Worm (Caenorhabditis elegans): ENCODE results near the gene R08F11.7.

The R08F11.7 gene

DNA sequence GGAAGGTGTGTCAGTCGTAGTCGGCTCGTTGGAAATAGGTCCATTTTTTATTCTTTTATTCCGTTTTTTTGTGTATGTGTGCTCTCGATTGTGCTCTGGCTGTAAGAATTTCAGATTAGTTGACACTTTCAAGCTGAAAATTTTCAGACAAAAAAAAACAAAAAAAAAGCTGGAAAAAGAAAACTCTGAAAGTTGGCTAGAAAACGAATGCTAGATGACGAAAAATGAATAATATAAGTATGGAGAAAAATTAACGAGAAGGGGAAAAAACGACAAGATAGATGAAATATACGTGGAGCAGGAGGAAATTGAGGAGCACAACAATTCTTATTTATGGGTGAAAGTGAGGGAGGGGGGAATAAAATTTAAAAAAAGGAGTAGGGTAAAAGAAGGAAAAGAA lies 41.7 kb downstream of the R08F11.7 start, which contains the start of gene H10D18.5:
TSS of gene H10D18.5 (minus strand) at position 101 of the 400 bp plus-strand sequence.
- TF ChIP-seq pes-1 (GFP tag; IDR thresholded peaks at IDR 0.05), result no peak
- TF ChIP-seq B0310.2 (tag; optimal IDR thresholded peaks at IDR 0.05), result no peak
- TF ChIP-seq aly-1 (tag; optimal IDR thresholded peaks at IDR 0.05), result no peak
- no peak for TF ChIP-seq hmbx-1 (tag; optimal IDR thresholded peaks at IDR 0.05)
- no peak for TF ChIP-seq hmg-4 (GFP tag; optimal IDR thresholded peaks at IDR 0.05)
- TF ChIP-seq F13C5.2 (tag; optimal IDR thresholded peaks at IDR 0.05), result no peak
- TF ChIP-seq ets-7 (tag; optimal IDR thresholded peaks at IDR 0.05), result no peak
- no peak for TF ChIP-seq ceh-13 (GFP tag; optimal IDR thresholded peaks at IDR 0.05)
- TF ChIP-seq tbx-11 (GFP tag; IDR thresholded peaks at IDR 0.05), result no peak
- no peak for TF ChIP-seq ama-1 (optimal IDR thresholded peaks at IDR 0.05)
- no peak for TF ChIP-seq flt-1 (GFP tag; IDR thresholded peaks at IDR 0.05)
- no peak for TF ChIP-seq sea-1 (GFP tag; conservative IDR thresholded peaks at IDR 0.05)
- no peak for TF ChIP-seq tbx-37 (GFP tag; conservative IDR thresholded peaks at IDR 0.05)
- TF ChIP-seq hnd-1 (tag; optimal IDR thresholded peaks at IDR 0.05), result no peak
- no peak for TF ChIP-seq ceh-36 (tag; optimal IDR thresholded peaks at IDR 0.05)

DNA sequence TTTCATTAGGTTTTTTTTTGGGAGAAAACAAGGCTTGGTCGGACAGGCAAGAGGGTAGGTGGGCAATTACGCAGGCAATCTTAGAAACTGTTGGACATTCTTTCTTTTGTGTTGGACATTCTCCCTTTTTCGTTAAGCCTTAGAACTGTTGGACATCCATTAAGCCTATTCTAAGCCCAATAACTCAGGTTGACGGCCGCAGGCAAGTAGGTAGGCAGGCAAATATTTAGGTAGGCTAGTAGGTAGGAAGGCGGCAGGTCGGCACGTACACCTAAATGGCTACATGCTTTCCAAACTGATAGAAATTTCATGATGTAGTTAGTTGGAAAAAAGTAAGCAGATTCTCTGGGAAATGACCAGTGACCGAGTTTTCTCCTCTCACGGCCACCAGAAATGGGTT lies 42.2 kb downstream of the R08F11.7 start:
- TF ChIP-seq hmbx-1 (tag; optimal IDR thresholded peaks at IDR 0.05) (no peak), ama-1 (optimal IDR thresholded peaks at IDR 0.05) (no peak), ceh-36 (tag; optimal IDR thresholded peaks at IDR 0.05) (no peak), sea-1 (GFP tag; conservative IDR thresholded peaks at IDR 0.05) (no peak), flt-1 (GFP tag; IDR thresholded peaks at IDR 0.05) (no peak), B0310.2 (tag; optimal IDR thresholded peaks at IDR 0.05) (no peak), ceh-13 (GFP tag; optimal IDR thresholded peaks at IDR 0.05) (no peak), scrt-1 (GFP tag; IDR thresholded peaks at IDR 0.05) (no peak), hnd-1 (tag; optimal IDR thresholded peaks at IDR 0.05) (no peak), tbx-37 (GFP tag; conservative IDR thresholded peaks at IDR 0.05) (no peak), F13C5.2 (tag; optimal IDR thresholded peaks at IDR 0.05) (no peak), tbx-11 (GFP tag; IDR thresholded peaks at IDR 0.05) (no peak), pes-1 (GFP tag; IDR thresholded peaks at IDR 0.05) (no peak), aly-1 (tag; optimal IDR thresholded peaks at IDR 0.05) (no peak), hmg-4 (GFP tag; optimal IDR thresholded peaks at IDR 0.05) (no peak), tra-4 (tag; optimal IDR thresholded peaks at IDR 0.05) (no peak), ets-7 (tag; optimal IDR thresholded peaks at IDR 0.05) (no peak)

DNA sequence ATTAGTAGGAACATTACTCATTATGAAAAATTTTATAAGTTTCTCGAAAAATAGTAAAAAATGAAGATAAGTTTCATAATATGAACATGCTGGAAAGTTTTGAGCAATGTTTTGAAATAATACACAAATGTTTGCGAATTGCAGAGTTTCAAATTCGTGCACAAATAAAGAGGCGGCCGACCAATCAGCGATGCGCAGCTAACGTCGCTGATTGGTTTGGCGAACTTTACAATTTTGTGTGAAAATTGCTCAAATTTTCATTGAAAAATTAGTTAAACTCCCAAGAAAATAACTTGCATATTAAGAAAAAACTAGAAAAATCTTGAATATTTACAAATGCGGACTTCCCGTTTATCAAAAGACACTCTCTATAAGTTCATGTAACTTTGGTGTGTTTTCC lies 42.8 kb downstream of the R08F11.7 start:
- TF ChIP-seq ama-1 (optimal IDR thresholded peaks at IDR 0.05), result no peak
- no peak for TF ChIP-seq pes-1 (GFP tag; IDR thresholded peaks at IDR 0.05)
- TF ChIP-seq hmg-4 (GFP tag; optimal IDR thresholded peaks at IDR 0.05), result no peak

DNA sequence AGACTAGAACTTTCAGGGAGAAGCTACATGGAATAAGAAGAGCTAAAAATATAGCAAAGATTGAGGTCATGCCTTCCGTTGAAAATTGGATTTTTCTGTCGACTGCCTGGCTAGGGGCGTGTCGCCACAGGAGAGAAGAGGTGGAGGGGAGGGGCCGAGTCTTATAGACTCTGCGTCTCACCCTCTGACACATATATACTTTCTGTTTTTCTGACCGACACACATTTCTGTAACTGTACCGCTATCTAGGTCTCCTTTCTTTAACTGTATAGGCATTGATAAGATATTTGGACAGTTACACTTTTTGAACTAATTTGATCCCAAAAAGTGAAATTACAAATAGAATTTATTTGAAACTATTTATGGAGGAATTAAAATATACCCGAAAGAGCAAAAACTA lies 51.6 kb downstream of the R08F11.7 start:
- TF ChIP-seq hnd-1 (tag; optimal IDR thresholded peaks at IDR 0.05) (no peak), ceh-13 (GFP tag; optimal IDR thresholded peaks at IDR 0.05) (no peak), tbx-11 (GFP tag; IDR thresholded peaks at IDR 0.05) (no peak), flt-1 (GFP tag; IDR thresholded peaks at IDR 0.05) (no peak), ets-7 (tag; optimal IDR thresholded peaks at IDR 0.05) (no peak), tbx-37 (GFP tag; conservative IDR thresholded peaks at IDR 0.05) (no peak), hmg-4 (GFP tag; optimal IDR thresholded peaks at IDR 0.05) (no peak), hmbx-1 (tag; optimal IDR thresholded peaks at IDR 0.05) (no peak)
